Worm (Caenorhabditis elegans) whole organism, L4/young adult: ENCODE results near the gene F56F10.2.

Experiments used
- W03F9.2 ChIP-seq: fragments of 150-350 bp; optimal IDR thresholded peaks from 2 replicates; lab custom pipeline; 2014; ENCODE audit warnings: missing biosample characterization, missing genetic modification characterization
- dao-5 ChIP-seq: sonication (generic microtip); optimal IDR thresholded peaks from 2 replicates; lab custom pipeline; 2016; ENCODE audit warnings: missing genotype, missing genetic modification characterization, moderate library complexity, missing compliant biosample characterization
- him-1 ChIP-seq: sonication (generic microtip); optimal IDR thresholded peaks from 2 replicates; lab custom pipeline; 2016; ENCODE audit warnings: missing genotype, missing genetic modification reagents, missing genetic modification characterization, missing compliant biosample characterization

F56F10.2 gene

ce11 chrX:880367-880766 lies 21.0 kb downstream of the F56F10.2 start, which contains the start of gene ZC13.2:
ZC13.2 (plus strand) TSS chrX:880667.
- TF ChIP-seq W03F9.2 (no peak), him-1 (tag; lab: Kevin White, UChicago) (no peak), dao-5 (tag; lab: Kevin White, UChicago) (no peak)

- TF ChIP-seq him-1 (tag; lab: Kevin White, UChicago) (no peak), dao-5 (tag; lab: Kevin White, UChicago) (no peak), W03F9.2 (no peak)
Observed at ce11 chrX:888294-888693, 28.9 kb downstream of the F56F10.2 start, which contains the start of gene mam-1. mam-1 (minus strand) TSS chrX:888394.

ce11 chrX:897948-898347 lies 38.5 kb downstream of the F56F10.2 start, which contains the start of gene mab-7:
mab-7 (minus strand) TSS chrX:898048.
- TF ChIP-seq him-1 (tag; lab: Kevin White, UChicago) = no peak
- TF ChIP-seq W03F9.2 = no peak
- no peak for TF ChIP-seq dao-5 (tag; lab: Kevin White, UChicago)

ce11 chrX:902512-902911 lies 43.1 kb downstream of the F56F10.2 start, which contains the start of gene ZC13.10:
ZC13.10 (minus strand) TSS chrX:902612.
- TF ChIP-seq dao-5 (tag; lab: Kevin White, UChicago) = no peak
- TF ChIP-seq W03F9.2 = no peak
- TF ChIP-seq him-1 (tag; lab: Kevin White, UChicago) = no peak

DNA sequence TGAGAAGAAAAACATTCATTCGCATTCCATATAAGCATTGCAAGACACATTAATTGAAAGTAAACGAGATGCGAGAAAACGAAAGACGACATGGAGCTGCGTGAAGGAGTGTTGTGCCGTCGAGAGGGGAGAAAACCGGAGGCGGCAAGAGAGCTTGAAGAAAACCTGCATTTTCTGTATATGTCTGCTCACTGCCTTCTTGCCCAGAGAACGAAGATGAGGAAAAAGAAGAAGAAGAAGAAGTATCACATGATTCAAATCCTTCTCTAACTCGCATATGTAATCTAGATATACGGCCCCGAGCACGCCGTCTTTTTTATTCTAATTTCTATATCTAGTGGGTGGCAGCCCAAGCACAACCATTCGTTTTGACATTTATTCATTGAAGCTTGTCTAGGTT lies 50.9 kb downstream of the F56F10.2 start:
- TF ChIP-seq W03F9.2 (no peak), him-1 (tag; lab: Kevin White, UChicago) (peak; percentile 13)
